Fruit fly (Drosophila melanogaster) S2 (cell line): ENCODE results near the gene CG42673.

Source experiments
- CG8478 ChIP-seq: fragments of >200 bp; optimal IDR thresholded peaks from 2 replicates; lab custom pipeline; 2018
- CTCF ChIP-seq, 2 experiments: fragments of >200 bp; optimal IDR thresholded peaks; 2 replicates each; lab custom pipeline; 2018

dm6 chr3L:9512560-9512959 is 34.5 kb upstream of the CG42673 start, which contains the start of gene CG33703:
- no peak for TF ChIP-seq CG8478 (lab: Kevin White, UChicago)
- no peak for TF ChIP-seq CTCF (optimal IDR thresholded peaks at IDR 0.05; lab: Kevin White, UChicago)
